Worm (Caenorhabditis elegans) whole organism, late embryonic: Measurements from ENCODE around the gene fbxb-18.

Experiments used
- C38D4.7 ChIP-seq: fragments of 200-800 bp; sonication (Bioruptor generic); optimal IDR thresholded peaks from 2 replicates; lab custom pipeline; 2018; ENCODE audit warnings: mild to moderate bottlenecking, missing genetic modification characterization, moderate library complexity, missing compliant biosample characterization
- F13H6.1 ChIP-seq: sonication (generic microtip); optimal IDR thresholded peaks from 2 replicates; lab custom pipeline; 2016; ENCODE audit warnings: missing genetic modification characterization, missing compliant biosample characterization
- K09A11.1 ChIP-seq: sonication (generic microtip); optimal IDR thresholded peaks from 2 replicates; lab custom pipeline; 2017; ENCODE audit warnings: antibody characterized with exemption, mild to moderate bottlenecking, missing genetic modification characterization, missing compliant biosample characterization; ENCODE audit not compliant: insufficient read depth
- T23F11.4 ChIP-seq: fragments of 200-800 bp; sonication (Bioruptor generic); optimal IDR thresholded peaks from 2 replicates; lab custom pipeline; 2018; ENCODE audit warnings: mild to moderate bottlenecking, missing genetic modification characterization, missing compliant biosample characterization
- Y22D7AL.16 ChIP-seq: sonication (generic microtip); optimal IDR thresholded peaks from 2 replicates; lab custom pipeline; 2016; ENCODE audit warnings: missing genetic modification characterization, missing compliant biosample characterization
- ama-1 ChIP-seq: fragments of 150-350 bp; optimal IDR thresholded peaks from 2 replicates; lab custom pipeline; 2014
- ceh-14 ChIP-seq: sonication (generic microtip); optimal IDR thresholded peaks from 2 replicates; lab custom pipeline; 2016; ENCODE audit warnings: missing genotype, missing genetic modification characterization, missing compliant biosample characterization
- ceh-18 ChIP-seq: sonication (generic microtip); optimal IDR thresholded peaks from 2 replicates; lab custom pipeline; 2016; ENCODE audit warnings: missing genetic modification characterization, missing compliant biosample characterization
- ceh-2 ChIP-seq: sonication (generic microtip); optimal IDR thresholded peaks from 2 replicates; lab custom pipeline; 2016; ENCODE audit warnings: missing genotype, missing genetic modification characterization, missing compliant biosample characterization
- ceh-22 ChIP-seq: sonication (generic microtip); optimal IDR thresholded peaks from 2 replicates; lab custom pipeline; 2017; ENCODE audit warnings: missing biosample characterization, missing genetic modification characterization
- ceh-24 ChIP-seq: sonication (generic microtip); optimal IDR thresholded peaks from 2 replicates; lab custom pipeline; 2016; ENCODE audit warnings: mild to moderate bottlenecking, missing genetic modification characterization, missing compliant biosample characterization
- ceh-30 ChIP-seq: fragments of 150-350 bp; optimal IDR thresholded peaks from 2 replicates; lab custom pipeline; 2014; ENCODE audit warnings: missing biosample characterization, missing genetic modification characterization
- ceh-31 ChIP-seq: sonication (generic microtip); optimal IDR thresholded peaks from 2 replicates; lab custom pipeline; 2016; ENCODE audit warnings: missing genetic modification characterization, missing compliant biosample characterization
- ceh-34 ChIP-seq: sonication (generic microtip); optimal IDR thresholded peaks from 2 replicates; lab custom pipeline; 2016; ENCODE audit warnings: mild to moderate bottlenecking, missing genetic modification characterization, missing compliant biosample characterization
- ceh-45 ChIP-seq: fragments of 200-800 bp; sonication (Bioruptor generic); IDR thresholded peaks from 2 replicates; pipeline ENCODE4 v1.3.6; 2022; ENCODE audit warnings: missing genetic modification reagents, missing genetic modification characterization, missing compliant biosample characterization
- ceh-48 ChIP-seq: sonication (generic microtip); optimal IDR thresholded peaks from 2 replicates; lab custom pipeline; 2016; ENCODE audit warnings: missing genetic modification characterization, inconsistent platforms, missing compliant biosample characterization
- ceh-6 ChIP-seq: fragments of 200-800 bp; sonication (Bioruptor generic); optimal IDR thresholded peaks from 2 replicates; lab custom pipeline; 2018; ENCODE audit warnings: mild to moderate bottlenecking, missing genetic modification characterization, missing compliant biosample characterization
- dmd-4 ChIP-seq: sonication (generic microtip); optimal IDR thresholded peaks from 2 replicates; lab custom pipeline; 2016; ENCODE audit warnings: borderline replicate concordance, missing genetic modification characterization, missing compliant biosample characterization
- dve-1 ChIP-seq: sonication (generic microtip); optimal IDR thresholded peaks from 2 replicates; lab custom pipeline; 2017; ENCODE audit warnings: antibody characterized with exemption, mild to moderate bottlenecking, missing genetic modification characterization, missing compliant biosample characterization
- elt-2 ChIP-seq: sonication (generic microtip); optimal IDR thresholded peaks from 2 replicates; lab custom pipeline; 2016; ENCODE audit warnings: missing genetic modification reagents, missing genetic modification characterization, missing compliant biosample characterization
- elt-4 ChIP-seq: sonication (generic microtip); optimal IDR thresholded peaks from 2 replicates; lab custom pipeline; 2016; ENCODE audit warnings: missing genetic modification characterization, missing compliant biosample characterization
- fkh-6 ChIP-seq: sonication (generic microtip); optimal IDR thresholded peaks from 2 replicates; lab custom pipeline; 2016; ENCODE audit warnings: missing genetic modification characterization, missing compliant biosample characterization
- gmeb-2 ChIP-seq: sonication (generic microtip); optimal IDR thresholded peaks from 2 replicates; lab custom pipeline; 2016; ENCODE audit warnings: missing genetic modification characterization, inconsistent platforms, missing compliant biosample characterization
- hlh-13 ChIP-seq: fragments of 200-800 bp; sonication (Bioruptor generic); optimal IDR thresholded peaks from 2 replicates; lab custom pipeline; 2018; ENCODE audit warnings: mild to moderate bottlenecking, missing genetic modification characterization, missing compliant biosample characterization
- hlh-6 ChIP-seq: sonication (generic microtip); optimal IDR thresholded peaks from 2 replicates; lab custom pipeline; 2016; ENCODE audit warnings: missing genotype, missing genetic modification characterization, missing compliant biosample characterization
- hlh-8 ChIP-seq: sonication (generic microtip); optimal IDR thresholded peaks from 2 replicates; lab custom pipeline; 2016; ENCODE audit warnings: missing genotype, missing genetic modification characterization, missing compliant biosample characterization
- lim-6 ChIP-seq: sonication (generic microtip); optimal IDR thresholded peaks from 2 replicates; lab custom pipeline; 2016; ENCODE audit warnings: missing genetic modification characterization, missing compliant biosample characterization
- mec-3 ChIP-seq: sonication (generic microtip); optimal IDR thresholded peaks from 2 replicates; lab custom pipeline; 2016; ENCODE audit warnings: borderline replicate concordance, missing genetic modification characterization, missing compliant biosample characterization
- nfya-1 ChIP-seq: sonication (generic microtip); optimal IDR thresholded peaks from 2 replicates; lab custom pipeline; 2017; ENCODE audit warnings: missing genetic modification characterization, mild to moderate bottlenecking, missing compliant biosample characterization, antibody characterized with exemption, moderate library complexity
- nhr-11 ChIP-seq: fragments of 150-350 bp; optimal IDR thresholded peaks from 2 replicates; lab custom pipeline; 2014; ENCODE audit warnings: missing biosample characterization, missing genetic modification characterization
- odd-2 ChIP-seq: sonication (generic microtip); optimal IDR thresholded peaks from 2 replicates; lab custom pipeline; 2017; ENCODE audit warnings: antibody characterized with exemption, mild to moderate bottlenecking, missing genetic modification characterization, missing compliant biosample characterization
- pat-9 ChIP-seq: fragments of 200-800 bp; sonication (Bioruptor generic); optimal IDR thresholded peaks from 2 replicates; lab custom pipeline; 2018; ENCODE audit warnings: mild to moderate bottlenecking, missing genetic modification characterization, moderate library complexity, missing compliant biosample characterization
- pha-4 ChIP-seq: fragments of 150-350 bp; optimal IDR thresholded peaks from 2 replicates; lab custom pipeline; 2018; ENCODE audit warnings: missing biosample characterization, missing genetic modification reagents, missing genetic modification characterization
- rnt-1 ChIP-seq: sonication (generic microtip); optimal IDR thresholded peaks from 2 replicates; lab custom pipeline; 2016; ENCODE audit warnings: missing genetic modification characterization, missing compliant biosample characterization
- sdc-2 ChIP-seq: sonication (generic microtip); optimal IDR thresholded peaks from 2 replicates; lab custom pipeline; 2016; ENCODE audit warnings: missing genotype, missing genetic modification characterization, missing compliant biosample characterization
- sox-4 ChIP-seq: sonication (generic microtip); optimal IDR thresholded peaks from 2 replicates; lab custom pipeline; 2017; ENCODE audit warnings: mild to moderate bottlenecking, missing genetic modification characterization, inconsistent platforms, missing compliant biosample characterization
- syd-9 ChIP-seq: sonication (generic microtip); optimal IDR thresholded peaks from 2 replicates; lab custom pipeline; 2016; ENCODE audit warnings: mild to moderate bottlenecking, missing genetic modification characterization, moderate library complexity, missing compliant biosample characterization
- tbx-2 ChIP-seq: sonication (generic microtip); optimal IDR thresholded peaks from 2 replicates; lab custom pipeline; 2016; ENCODE audit warnings: missing genetic modification characterization, missing compliant biosample characterization
- unc-3 ChIP-seq, 2 experiments: fragments of 200-800 bp in 1 of 2; sonication (Bioruptor generic) in 1 of 2; sonication (generic microtip) in 1 of 2; conservative IDR thresholded peaks in 1 of 2; optimal IDR thresholded peaks in 1 of 2; 2 replicates each; pipeline versions ENCODE4 v1.3.6 to Lab custom; 2016 to 2022; ENCODE audit warnings: missing compliant biosample characterization in 2 of 2, missing genetic modification characterization in 2 of 2, missing genetic modification reagents in 1 of 2
- unc-42 ChIP-seq: sonication (generic microtip); optimal IDR thresholded peaks from 2 replicates; lab custom pipeline; 2016; ENCODE audit warnings: missing genotype, missing genetic modification characterization, missing compliant biosample characterization
- zip-5 ChIP-seq: sonication (generic microtip); optimal IDR thresholded peaks from 2 replicates; lab custom pipeline; 2016; ENCODE audit warnings: missing genetic modification characterization, missing compliant biosample characterization

fbxb-18 gene

DNA sequence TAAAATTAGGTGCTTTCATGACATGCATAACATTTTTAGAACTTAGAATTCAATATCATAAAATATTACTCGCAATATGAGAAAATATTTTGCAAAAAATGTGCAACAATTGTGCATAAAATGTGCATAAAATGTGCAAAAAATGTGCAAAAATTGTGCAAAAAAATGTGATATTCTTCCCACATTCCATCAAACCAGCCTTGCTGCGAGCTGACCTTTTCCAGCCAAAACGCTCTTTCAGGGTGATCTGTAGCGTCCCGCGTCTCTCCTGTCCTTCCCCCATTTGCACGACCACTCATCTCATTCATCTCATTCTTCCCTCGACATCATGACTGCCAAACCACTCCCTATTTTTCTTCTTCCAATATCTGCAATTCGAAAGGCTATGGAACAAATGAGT is 12.6 kb downstream of the fbxb-18 start, which contains the start of gene fbxb-17:
fbxb-17 (plus strand) TSS at position 301 of the 400 bp plus-strand sequence.
- TF ChIP-seq zip-5 (tag; lab: Kevin White, UChicago) (no peak), ceh-30 (tag; lab: Kevin White, UChicago) (no peak), ceh-14 (tag; lab: Kevin White, UChicago) (no peak), unc-42 (tag; lab: Kevin White, UChicago) (no peak), ceh-22 (tag; lab: Kevin White, UChicago) (no peak), pha-4 (tag; lab: Kevin White, UChicago) (no peak), odd-2 (tag; lab: Kevin White, UChicago) (no peak), tbx-2 (tag; lab: Kevin White, UChicago) (no peak), elt-4 (no peak), Y22D7AL.16 (no peak), lim-6 (tag; lab: Kevin White, UChicago) (no peak), sox-4 (tag; lab: Kevin White, UChicago) (no peak), syd-9 (tag; lab: Kevin White, UChicago) (no peak), F13H6.1 (tag; lab: Kevin White, UChicago) (no peak), gmeb-2 (tag; lab: Kevin White, UChicago) (no peak), ama-1 (lab: Kevin White, UChicago) (no peak), ceh-45 (no peak)

- TF ChIP-seq ceh-6 (GFP tag; lab: Kevin White, UChicago) (no peak), ama-1 (lab: Kevin White, UChicago) (no peak), mec-3 (tag; lab: Kevin White, UChicago) (no peak), unc-42 (tag; lab: Kevin White, UChicago) (no peak), fkh-6 (tag; lab: Kevin White, UChicago) (no peak), nfya-1 (tag; lab: Kevin White, UChicago) (no peak), hlh-6 (tag; lab: Kevin White, UChicago) (no peak), dve-1 (no peak), hlh-13 (GFP tag; lab: Kevin White, UChicago) (no peak), pat-9 (tag; lab: Kevin White, UChicago) (no peak), sdc-2 (tag; lab: Kevin White, UChicago) (no peak), Y22D7AL.16 (no peak)
Measured at ce11 chrII:1672673-1673072, 16.0 kb downstream of the fbxb-18 start.

DNA sequence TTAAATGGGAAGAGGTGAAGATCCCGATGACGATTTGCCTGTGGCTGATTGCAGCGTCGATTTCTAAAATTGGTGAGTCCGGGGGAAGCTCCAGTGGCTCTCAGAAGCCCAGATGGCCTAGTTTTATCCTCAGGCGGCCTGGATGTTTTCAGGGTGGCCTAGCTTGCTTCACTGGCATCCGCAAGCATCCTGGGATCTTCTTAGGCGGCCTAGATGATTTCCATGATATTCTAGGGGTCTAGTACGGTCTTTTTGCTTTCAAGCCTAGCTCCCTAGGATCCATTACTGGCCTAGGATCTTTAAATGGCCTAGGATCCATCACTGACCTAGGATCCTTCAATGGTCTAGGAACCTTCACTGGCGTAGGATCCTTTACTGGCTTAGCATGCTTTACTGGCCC is 17.7 kb downstream of the fbxb-18 start:
- no peak for TF ChIP-seq tbx-2 (tag; lab: Kevin White, UChicago)
- no peak for TF ChIP-seq elt-2
- TF ChIP-seq T23F11.4 (GFP tag; lab: Kevin White, UChicago), result no peak
- no peak for TF ChIP-seq nhr-11 (tag; lab: Kevin White, UChicago)
- TF ChIP-seq, all 69 proteins: peak for 0

DNA sequence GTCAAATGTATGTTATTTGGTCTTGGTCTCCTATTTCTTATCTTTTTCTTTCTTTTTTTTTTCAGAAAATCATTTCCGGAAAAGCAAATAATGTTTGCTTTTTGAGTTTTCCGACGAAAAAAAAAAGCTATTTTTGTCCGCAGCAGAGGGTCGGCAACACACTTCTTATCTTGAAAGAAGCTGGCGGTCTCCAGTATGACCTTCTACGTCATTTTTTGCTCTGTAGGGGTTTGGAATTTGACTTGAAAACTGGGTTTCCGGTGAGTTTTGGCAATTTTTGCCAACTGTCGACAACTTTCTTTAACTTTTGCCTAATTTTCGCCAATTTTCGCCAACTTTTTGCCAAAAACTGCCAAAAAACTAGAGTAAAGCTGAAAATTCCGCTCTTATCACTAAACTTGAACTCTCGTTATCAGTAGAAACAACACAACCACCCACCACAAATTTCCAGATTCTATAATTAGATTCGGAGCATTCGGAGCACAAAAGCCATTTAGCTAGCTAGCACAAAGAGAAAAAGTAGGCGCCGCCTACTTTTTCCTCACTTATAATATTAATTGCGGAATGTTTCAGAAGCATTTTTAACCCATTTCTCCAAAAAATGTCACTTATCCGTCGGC is 18.3 kb downstream of the fbxb-18 start, which contains the start of gene nhx-6:
nhx-6 (plus strand) TSS at position 570 of the 620 bp plus-strand sequence.
- TF ChIP-seq rnt-1 (tag; lab: Kevin White, UChicago) (no peak), ceh-30 (tag; lab: Kevin White, UChicago) (no peak), C38D4.7 (GFP tag; lab: Kevin White, UChicago) (no peak), ceh-31 (no peak), hlh-13 (GFP tag; lab: Kevin White, UChicago) (no peak), pat-9 (tag; lab: Kevin White, UChicago) (no peak), ceh-24 (tag; lab: Kevin White, UChicago) (no peak), gmeb-2 (tag; lab: Kevin White, UChicago) (no peak), K09A11.1 (tag; lab: Kevin White, UChicago) (no peak), dmd-4 (tag; lab: Kevin White, UChicago) (no peak), mec-3 (tag; lab: Kevin White, UChicago) (no peak), ceh-22 (tag; lab: Kevin White, UChicago) (no peak), ceh-2 (tag; lab: Kevin White, UChicago) (no peak), ceh-48 (no peak), ceh-45 (no peak), ceh-18 (tag; lab: Kevin White, UChicago) (no peak), hlh-8 (tag; lab: Kevin White, UChicago) (no peak), unc-3 (GFP tag; conservative IDR thresholded peaks at IDR 0.05; lab: Robert Waterston, UW) (no peak), unc-3 (tag; optimal IDR thresholded peaks at IDR 0.05; lab: Kevin White, UChicago) (no peak), ceh-34 (tag; lab: Kevin White, UChicago) (no peak)
